Fruit fly (Drosophila melanogaster) whole organism, wandering third instar larva: ENCODE data around the gene CG9636.

ENCODE experiments used
- CrebA ChIP-seq: fragments of 200-800 bp; sonication (Bioruptor generic); optimal IDR thresholded peaks from 2 replicates; lab custom pipeline; 2016; ENCODE audit warnings: missing biosample characterization, mild to moderate bottlenecking, missing genetic modification characterization, borderline replicate concordance
- Dif ChIP-seq: fragments of 200-275, 200-300 bp; sonication (Bioruptor generic); optimal IDR thresholded peaks from 2 replicates; lab custom pipeline; 2018; ENCODE audit warnings: missing biosample characterization, missing genetic modification characterization; ENCODE audit not compliant: partially characterized antibody
- GATAd ChIP-seq: sonication (Bioruptor generic); optimal IDR thresholded peaks from 2 replicates; lab custom pipeline; 2016; ENCODE audit warnings: missing biosample characterization, missing genetic modification characterization
- HLH106 ChIP-seq: fragments of 200-800 bp; optimal IDR thresholded peaks from 3 replicates; lab custom pipeline; 2019; ENCODE audit warnings: missing biosample characterization, mild to moderate bottlenecking, missing genetic modification characterization, moderate library complexity
- Hnf4 ChIP-seq: fragments of 200-800 bp; sonication (Bioruptor generic); optimal IDR thresholded peaks from 2 replicates; lab custom pipeline; 2016; ENCODE audit warnings: missing biosample characterization, mild to moderate bottlenecking, missing genetic modification characterization
- Jra ChIP-seq: sonication (Bioruptor generic); optimal IDR thresholded peaks from 2 replicates; lab custom pipeline; 2016; ENCODE audit warnings: missing biosample characterization, missing genetic modification characterization
- Mio ChIP-seq: sonication (Bioruptor generic); optimal IDR thresholded peaks from 2 replicates; lab custom pipeline; 2016; ENCODE audit warnings: missing biosample characterization, missing genetic modification characterization
- N ChIP-seq: fragments of >200 bp; optimal IDR thresholded peaks from 2 replicates; lab custom pipeline; 2018; ENCODE audit warnings: missing biosample characterization, missing external identifiers, missing genetic modification characterization
- Rel ChIP-seq, 2 experiments: fragments of 200-800 bp; sonication (Bioruptor generic) in 1 of 2; optimal IDR thresholded peaks; 2 replicates in 1 of 2; 3 replicates in 1 of 2; lab custom pipeline; 2016 to 2019; ENCODE audit warnings: mild to moderate bottlenecking in 2 of 2, missing biosample characterization in 2 of 2, missing genetic modification characterization in 2 of 2, moderate library complexity in 1 of 2
- Sp1 ChIP-seq: fragments of 200-800 bp; sonication (Bioruptor generic); optimal IDR thresholded peaks from 3 replicates; lab custom pipeline; 2019; ENCODE audit warnings: missing biosample characterization, mild to moderate bottlenecking, missing genetic modification characterization, moderate library complexity
- Vsx2 ChIP-seq: fragments of 200-300, 225-300 bp; sonication (Bioruptor generic); optimal IDR thresholded peaks from 2 replicates; lab custom pipeline; 2018; ENCODE audit warnings: missing biosample characterization, missing genetic modification characterization; ENCODE audit not compliant: partially characterized antibody
- brk ChIP-seq: fragments of 200-800 bp; sonication (Bioruptor generic); optimal IDR thresholded peaks from 2 replicates; lab custom pipeline; 2016; ENCODE audit warnings: missing biosample characterization, mild to moderate bottlenecking, missing genetic modification characterization
- dl ChIP-seq, 2 experiments: fragments of 175-275, 200-275 bp in 1 of 2; fragments of 200-275 bp in 1 of 2; sonication (Bioruptor generic); optimal IDR thresholded peaks; lab custom pipeline; 2018; ENCODE audit warnings: mild to moderate bottlenecking in 2 of 2, missing biosample characterization in 2 of 2, missing genetic modification characterization in 2 of 2, moderate library complexity in 2 of 2; ENCODE audit not compliant: partially characterized antibody in 2 of 2, insufficient read depth in 1 of 2
- dmrt93B ChIP-seq: fragments of 200-800 bp; sonication (Bioruptor generic); optimal IDR thresholded peaks from 2 replicates; lab custom pipeline; 2018; ENCODE audit warnings: missing biosample characterization, mild to moderate bottlenecking, missing genetic modification characterization
- dsf ChIP-seq: sonication (Bioruptor generic); optimal IDR thresholded peaks from 2 replicates; lab custom pipeline; 2016; ENCODE audit warnings: missing biosample characterization, missing genetic modification characterization, borderline replicate concordance
- ey ChIP-seq: fragments of 200-800 bp; sonication (Bioruptor generic); optimal IDR thresholded peaks from 2 replicates; lab custom pipeline; 2016; ENCODE audit warnings: missing biosample characterization, missing genetic modification characterization
- fru ChIP-seq: fragments of 200-800 bp; sonication (Bioruptor generic); optimal IDR thresholded peaks from 3 replicates; lab custom pipeline; 2016; ENCODE audit warnings: missing biosample characterization, mild to moderate bottlenecking, missing genetic modification characterization
- h ChIP-seq: fragments of 200-800 bp; sonication (Bioruptor generic); optimal IDR thresholded peaks from 3 replicates; lab custom pipeline; 2016; ENCODE audit warnings: missing biosample characterization, mild to moderate bottlenecking, missing genetic modification characterization
- jim ChIP-seq: fragments of 175-275, 200-325 bp; sonication (Bioruptor generic); optimal IDR thresholded peaks from 2 replicates; lab custom pipeline; 2016; ENCODE audit warnings: missing biosample characterization, mild to moderate bottlenecking, missing genetic modification characterization
- pan ChIP-seq: fragments of >200 bp; optimal IDR thresholded peaks from 2 replicates; lab custom pipeline; 2017
- psq ChIP-seq: fragments of 200-800 bp; sonication (Bioruptor generic); optimal IDR thresholded peaks from 3 replicates; lab custom pipeline; 2017; ENCODE audit warnings: missing biosample characterization, mild to moderate bottlenecking, missing genetic modification characterization, moderate library complexity
- rgr ChIP-seq: fragments of 200-800 bp; sonication (Bioruptor generic); optimal IDR thresholded peaks from 3 replicates; lab custom pipeline; 2016; ENCODE audit warnings: missing biosample characterization, mild to moderate bottlenecking, missing genetic modification characterization
- sage ChIP-seq: fragments of 200-800 bp; sonication (Bioruptor generic); optimal IDR thresholded peaks from 2 replicates; lab custom pipeline; 2016; ENCODE audit warnings: missing biosample characterization, mild to moderate bottlenecking, missing genetic modification characterization
- sv ChIP-seq: fragments of 200-800 bp; sonication (Bioruptor generic); optimal IDR thresholded peaks from 3 replicates; lab custom pipeline; 2016; ENCODE audit warnings: missing biosample characterization, missing genetic modification characterization
- tai ChIP-seq: sonication (Bioruptor generic); optimal IDR thresholded peaks from 2 replicates; lab custom pipeline; 2016; ENCODE audit warnings: missing biosample characterization, missing genetic modification characterization
- usp ChIP-seq: fragments of >200 bp; optimal IDR thresholded peaks from 2 replicates; lab custom pipeline; 2017; ENCODE audit warnings: missing biosample characterization, missing genetic modification characterization
- woc ChIP-seq: sonication (Bioruptor generic); optimal IDR thresholded peaks from 2 replicates; lab custom pipeline; 2016; ENCODE audit warnings: missing biosample characterization, mild to moderate bottlenecking, missing genetic modification characterization

Gene CG9636

dm6 chr3R:8206628-8207275 is 36.8 kb downstream of the CG9636 start (continued):
- TF ChIP-seq brk (GFP tag; lab: Kevin White, UChicago) (no peak), sv (GFP tag; lab: Kevin White, UChicago) (no peak), GATAd (GFP tag; lab: Kevin White, UChicago) (no peak), usp (GFP tag; lab: Kevin White, UChicago) (no peak), Mio (no peak), fru (GFP tag; lab: Kevin White, UChicago) (peak; percentile 60), dmrt93B (GFP tag; lab: Kevin White, UChicago) (no peak), ey (GFP tag; lab: Kevin White, UChicago) (peak; percentile 59), N (GFP tag; lab: Kevin White, UChicago) (no peak), rgr (GFP tag; lab: Kevin White, UChicago) (peak; percentile 52), Dif (GFP tag; lab: Kevin White, UChicago) (no peak)

DNA sequence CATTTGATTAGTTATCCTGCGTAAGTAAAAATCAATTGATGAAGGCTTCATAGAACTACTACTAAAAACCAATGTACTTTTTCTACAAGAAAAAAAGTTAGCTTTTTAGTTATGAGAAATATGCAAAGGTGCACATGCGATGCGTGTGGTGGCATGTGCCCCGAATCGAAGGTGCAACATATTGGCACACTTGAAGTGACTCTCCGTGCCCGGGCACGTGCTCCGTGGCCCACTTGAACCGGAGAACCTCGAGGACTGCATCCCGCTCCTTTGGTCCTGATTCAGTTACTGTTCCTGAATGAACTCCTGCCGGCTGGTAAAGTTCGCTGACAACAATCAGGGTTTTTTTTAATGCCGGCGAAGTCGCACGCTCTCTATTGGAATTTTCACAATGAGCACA is 37.6 kb downstream of the CG9636 start:
- TF ChIP-seq h (GFP tag; lab: Kevin White, UChicago) (no peak), Jra (GFP tag; lab: Kevin White, UChicago) (no peak), sv (GFP tag; lab: Kevin White, UChicago) (no peak), Hnf4 (no peak), woc (GFP tag; lab: Kevin White, UChicago) (no peak)

dm6 chr3R:8205292-8205893 is 38.2 kb downstream of the CG9636 start:
- TF ChIP-seq Vsx2 (GFP tag; lab: Kevin White, UChicago) (no peak), pan (lab: Kevin White, UChicago) (no peak), tai (no peak), usp (GFP tag; lab: Kevin White, UChicago) (no peak), rgr (GFP tag; lab: Kevin White, UChicago) (no peak), ey (GFP tag; lab: Kevin White, UChicago) (no peak), Rel (GFP tag; optimal IDR thresholded peaks at IDR 0.05; lab: Kevin White, UChicago) (no peak), Rel (tag; optimal IDR thresholded peaks at IDR 0.05; lab: Kevin White, UChicago) (no peak), N (GFP tag; lab: Kevin White, UChicago) (no peak)

DNA sequence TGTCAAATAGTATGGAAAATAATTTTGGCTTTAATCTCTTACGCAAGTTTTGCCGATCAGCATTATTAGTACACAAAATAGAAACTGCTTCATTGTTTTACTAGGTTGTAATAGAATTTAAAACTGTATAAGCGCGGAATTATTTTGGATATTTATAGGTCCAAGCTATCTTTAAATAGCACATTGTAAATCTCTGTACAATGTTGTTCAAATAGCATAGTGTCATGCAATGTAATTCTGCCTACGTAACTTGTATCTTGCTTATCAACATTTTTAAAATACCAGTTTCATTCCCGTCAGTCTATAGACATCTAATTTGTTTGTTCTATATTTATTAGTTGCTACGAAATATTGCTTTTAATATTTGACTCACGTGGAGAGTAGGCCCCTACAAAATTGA is 38.9 kb downstream of the CG9636 start, which contains the start of gene CheA84a:
TSS of gene CheA84a (minus strand) at position 101 of the 400 bp plus-strand sequence.
- TF ChIP-seq dsf (GFP tag; lab: Kevin White, UChicago): no peak
- TF ChIP-seq HLH106 (tag; lab: Kevin White, UChicago): no peak
- no peak for TF ChIP-seq Hnf4
- TF ChIP-seq psq: no peak
- TF ChIP-seq Vsx2 (GFP tag; lab: Kevin White, UChicago): no peak

dm6 chr3R:8203367-8203766 is 40.2 kb downstream of the CG9636 start:
- TF ChIP-seq N (GFP tag; lab: Kevin White, UChicago) (no peak), Rel (GFP tag; optimal IDR thresholded peaks at IDR 0.05; lab: Kevin White, UChicago) (no peak), Rel (tag; optimal IDR thresholded peaks at IDR 0.05; lab: Kevin White, UChicago) (no peak), tai (no peak), rgr (GFP tag; lab: Kevin White, UChicago) (no peak), jim (GFP tag; lab: Kevin White, UChicago) (no peak), psq (no peak), sv (GFP tag; lab: Kevin White, UChicago) (no peak), dl (GFP tag; optimal IDR thresholded peaks at IDR 0.05; lab: Kevin White, UChicago; ENCODE audit: insufficient read depth in 1 of 2, partially characterized antibody in 2 of 2) (no peak), sage (GFP tag; lab: Kevin White, UChicago) (no peak), CrebA (GFP tag; lab: Kevin White, UChicago) (no peak)
- TF ChIP-seq, all 38 proteins: peak for 0

DNA sequence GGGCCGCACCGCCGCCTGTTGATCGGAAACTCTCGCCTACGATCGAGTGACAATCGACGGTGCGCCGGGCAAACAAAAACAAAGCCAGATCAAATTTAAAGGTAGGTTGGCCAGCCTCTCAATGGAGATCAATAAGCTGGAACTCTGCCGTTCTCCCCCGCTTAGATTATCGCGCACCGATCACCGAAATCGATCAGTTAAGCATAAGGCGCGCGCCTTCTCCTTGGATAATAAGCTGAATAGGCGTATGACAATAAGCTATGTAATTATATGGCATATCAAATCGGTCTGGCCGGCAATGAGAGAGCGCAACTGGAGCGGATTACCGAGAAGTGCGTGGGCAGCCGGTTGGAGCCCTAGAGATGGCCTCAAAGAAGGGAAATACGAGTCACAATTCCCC is 45.3 kb downstream of the CG9636 start:
- TF ChIP-seq GATAd (GFP tag; lab: Kevin White, UChicago): no peak
- TF ChIP-seq psq: no peak
- TF ChIP-seq ey (GFP tag; lab: Kevin White, UChicago): no peak
- TF ChIP-seq fru (GFP tag; lab: Kevin White, UChicago): no peak
- no peak for TF ChIP-seq pan (lab: Kevin White, UChicago)
- no peak for TF ChIP-seq Sp1 (GFP tag; lab: Kevin White, UChicago)
- TF ChIP-seq Hnf4: no peak
- TF ChIP-seq, all 38 proteins: peak for 0
